Worm (Caenorhabditis elegans) whole organism, L3 larva: ENCODE results near the gene dhhc-8.

Experiments
- R02D3.7 ChIP-seq: fragments of 150-350 bp; optimal IDR thresholded peaks from 2 replicates; lab custom pipeline; 2014; ENCODE audit warnings: missing biosample characterization, missing genetic modification characterization
- aly-2 ChIP-seq: fragments of 150-350 bp; optimal IDR thresholded peaks from 2 replicates; lab custom pipeline; 2014; ENCODE audit warnings: missing biosample characterization, missing genetic modification characterization
- ama-1 ChIP-seq: fragments of 150-350 bp; optimal IDR thresholded peaks from 2 replicates; lab custom pipeline; 2018
- egl-27 ChIP-seq: sonication (generic microtip); optimal IDR thresholded peaks from 4 replicates; lab custom pipeline; 2017; ENCODE audit warnings: missing biosample characterization, missing genetic modification reagents, missing genetic modification characterization
- fos-1 ChIP-seq: fragments of 150-350 bp; optimal IDR thresholded peaks from 2 replicates; lab custom pipeline; 2014; ENCODE audit warnings: missing biosample characterization, missing genetic modification characterization
- lin-39 ChIP-seq: fragments of 150-350 bp; optimal IDR thresholded peaks from 2 replicates; lab custom pipeline; 2018; ENCODE audit warnings: missing biosample characterization, missing genetic modification reagents, missing genetic modification characterization
- mdl-1 ChIP-seq: fragments of 150-350 bp; optimal IDR thresholded peaks from 2 replicates; lab custom pipeline; 2014; ENCODE audit warnings: missing biosample characterization, missing genetic modification characterization
- nhr-11 ChIP-seq: fragments of 150-350 bp; optimal IDR thresholded peaks from 2 replicates; lab custom pipeline; 2014; ENCODE audit warnings: missing biosample characterization, missing genetic modification characterization
- pha-4 ChIP-seq: fragments of 150-350 bp; optimal IDR thresholded peaks from 2 replicates; lab custom pipeline; 2014; ENCODE audit warnings: missing biosample characterization, missing genetic modification reagents, missing genetic modification characterization
- pqm-1 ChIP-seq: fragments of 150-350 bp; optimal IDR thresholded peaks from 2 replicates; lab custom pipeline; 2017; ENCODE audit warnings: missing biosample characterization, missing genetic modification characterization, inconsistent platforms
- skn-1 ChIP-seq: fragments of 150-350 bp; optimal IDR thresholded peaks from 2 replicates; lab custom pipeline; 2014; ENCODE audit warnings: missing biosample characterization, missing genetic modification characterization
- unc-62 ChIP-seq: fragments of 150-350 bp; sonication (generic microtip); optimal IDR thresholded peaks from 4 replicates; lab custom pipeline; 2014; ENCODE audit warnings: missing biosample characterization, missing genetic modification reagents, missing genetic modification characterization

ce11 chrIII:13092352-13092751 is 15.1 kb upstream of the dhhc-8 start:
- no peak for TF ChIP-seq fos-1 (tag; lab: Kevin White, UChicago)
- no peak for TF ChIP-seq pqm-1 (tag; lab: Kevin White, UChicago)
- TF ChIP-seq aly-2 (tag; lab: Kevin White, UChicago), result no peak
- TF ChIP-seq mdl-1 (tag; lab: Kevin White, UChicago), result no peak
- no peak for TF ChIP-seq lin-39 (tag; lab: Kevin White, UChicago)
- TF ChIP-seq R02D3.7, result no peak
- no peak for TF ChIP-seq ama-1 (lab: Kevin White, UChicago)
- no peak for TF ChIP-seq pha-4 (tag; lab: Kevin White, UChicago)
- TF ChIP-seq nhr-11 (tag; lab: Kevin White, UChicago), result no peak
- TF ChIP-seq unc-62, result no peak
- no peak for TF ChIP-seq skn-1 (tag; lab: Kevin White, UChicago)
- TF ChIP-seq egl-27, result no peak
